Fruit fly (Drosophila melanogaster): ENCODE results near the gene mid.
A peak's percentile ranks its signal among the peaks of the same experiment; 100 is the strongest.

mid gene

dm6 chr2L:5433403-5434023 is 27.9 kb upstream of the mid start (continued):
- TF ChIP-seq D (optimal IDR thresholded peaks at IDR 0.05), result no peak
- TF ChIP-seq D (GFP tag; optimal IDR thresholded peaks at IDR 0.05), result peak; percentile 32
- no peak for TF ChIP-seq Mad (GFP tag; optimal IDR thresholded peaks at IDR 0.05)
- no peak for TF ChIP-seq Hsf (GFP tag; optimal IDR thresholded peaks at IDR 0.05)
- no peak for TF ChIP-seq ttk (GFP tag; IDR thresholded peaks at IDR 0.05)
- no peak for TF ChIP-seq HLH54F (GFP tag; optimal IDR thresholded peaks at IDR 0.05)
- TF ChIP-seq CG8281 (tag; optimal IDR thresholded peaks at IDR 0.05), result no peak
- no peak for TF ChIP-seq Hr39 (optimal IDR thresholded peaks at IDR 0.05)
- no peak for TF ChIP-seq CG11085 (GFP tag; IDR thresholded peaks at IDR 0.05)
- no peak for TF ChIP-seq fru (optimal IDR thresholded peaks at IDR 0.05)
- 0 out of 3 replicates have a peak, but pooled peaks have one; percentile 24 for TF ChIP-seq CG17361 (GFP tag; IDR thresholded peaks at IDR 0.05)
- no peak for TF ChIP-seq tll (GFP tag; optimal IDR thresholded peaks at IDR 0.05)
- TF ChIP-seq Atf6 (GFP tag; IDR thresholded peaks at IDR 0.05), result no peak
- no peak for TF ChIP-seq dan (GFP tag; IDR thresholded peaks at IDR 0.05)

- TF ChIP-seq Dfd (GFP tag; optimal IDR thresholded peaks at IDR 0.05), result no peak
- TF ChIP-seq row (GFP tag; IDR thresholded peaks at IDR 0.05), result no peak; the same call in 2 of the 3 replicates
- TF ChIP-seq CG7271 (tag; optimal IDR thresholded peaks at IDR 0.05), result peak; percentile 5
- 0 out of 2 replicates have a peak, but pooled peaks have one; percentile 16 for TF ChIP-seq CG31441 (GFP tag; IDR thresholded peaks at IDR 0.05)
- 0 out of 2 replicates have a peak, but pooled peaks have one; percentile 20 for TF ChIP-seq ranshi (GFP tag; IDR thresholded peaks at IDR 0.05)
- TF ChIP-seq nmo (GFP tag; optimal IDR thresholded peaks at IDR 0.05), result peak; percentile 23
- peak; percentile 47 for TF ChIP-seq CG10979 (tag; optimal IDR thresholded peaks at IDR 0.05)
- TF ChIP-seq CG33557 (GFP tag; optimal IDR thresholded peaks at IDR 0.05), result no peak
- TF ChIP-seq gfzf (GFP tag; optimal IDR thresholded peaks at IDR 0.05), result no peak
- TF ChIP-seq CG2712 (tag; optimal IDR thresholded peaks at IDR 0.05), result peak; percentile 4
- TF ChIP-seq zen (tag; optimal IDR thresholded peaks at IDR 0.05), result peak; percentile 50
- peak; percentile 17 for TF ChIP-seq Blimp-1 (GFP tag; optimal IDR thresholded peaks at IDR 0.05)
- no peak for TF ChIP-seq TFAM (GFP tag; optimal IDR thresholded peaks at IDR 0.05)
- TF ChIP-seq gsb-n (tag; optimal IDR thresholded peaks at IDR 0.05), result peak; percentile 16
- no peak for TF ChIP-seq CG1233 (GFP tag; optimal IDR thresholded peaks at IDR 0.05)
- 0 out of 3 replicates have a peak, but pooled peaks have one; percentile 29 for TF ChIP-seq CG17361 (GFP tag; IDR thresholded peaks at IDR 0.05)
- TF ChIP-seq CG32532 (GFP tag; IDR thresholded peaks at IDR 0.05), result no peak
- peak; percentile 32 for TF ChIP-seq CG6689 (GFP tag; IDR thresholded peaks at IDR 0.05)
- peak in 1 of 3 experiments; percentile 23 for TF ChIP-seq lola (GFP tag; optimal IDR thresholded peaks at IDR 0.05)
- TF ChIP-seq prd (optimal IDR thresholded peaks at IDR 0.05), result no peak
- peak; percentile 42; the same call in 2 of the 3 replicates for TF ChIP-seq prd (GFP tag; IDR thresholded peaks at IDR 0.05)
- TF ChIP-seq Hsf (GFP tag; optimal IDR thresholded peaks at IDR 0.05), result no peak
- peak; percentile 57 for TF ChIP-seq dmrt11E (tag; optimal IDR thresholded peaks at IDR 0.05)
- TF ChIP-seq CG9727 (GFP tag; optimal IDR thresholded peaks at IDR 0.05), result peak; percentile 4
- TF ChIP-seq Bdp1 (GFP tag; optimal IDR thresholded peaks at IDR 0.05), result no peak
- no peak for TF ChIP-seq ssp (GFP tag; IDR thresholded peaks at IDR 0.05)
- peak; percentile 49; the same call in 1 of the 2 replicates for TF ChIP-seq Xrp1 (GFP tag; IDR thresholded peaks at IDR 0.05)
- no peak for TF ChIP-seq CG14667 (GFP tag; IDR thresholded peaks at IDR 0.05)
- no peak for TF ChIP-seq CG8359 (GFP tag; optimal IDR thresholded peaks at IDR 0.05; ENCODE audit: borderline replicate concordance)
- 0 out of 2 replicates have a peak, but pooled peaks have one; percentile 7 for TF ChIP-seq CG10959 (GFP tag; IDR thresholded peaks at IDR 0.05)
- no peak for TF ChIP-seq Optix (GFP tag; IDR thresholded peaks at IDR 0.05)
- no peak for TF ChIP-seq CG2875 (GFP tag; optimal IDR thresholded peaks at IDR 0.05)
- no peak for TF ChIP-seq klu (GFP tag; IDR thresholded peaks at IDR 0.05)
- TF ChIP-seq Kr (GFP tag; optimal IDR thresholded peaks at IDR 0.05), result no peak
- TF ChIP-seq hkb (optimal IDR thresholded peaks at IDR 0.05), result no peak
- 0 out of 2 replicates have a peak, but pooled peaks have one; percentile 10 for TF ChIP-seq hkb (GFP tag; IDR thresholded peaks at IDR 0.05)
- peak; percentile 7 for TF ChIP-seq CG7839 (tag; optimal IDR thresholded peaks at IDR 0.05)
- TF ChIP-seq Nf-YB (GFP tag; optimal IDR thresholded peaks at IDR 0.05), result no peak
Measured at dm6 chr2L:5434298-5434697, 27.1 kb upstream of the mid start.

All from whole organism, embryonic.